Fruit fly (Drosophila melanogaster) whole organism, embryonic: ENCODE measurements around the gene bun.

Experiments used
- ATbp ChIP-seq: fragments of 200-800 bp; sonication (Bioruptor generic); optimal IDR thresholded peaks from 2 replicates; lab custom pipeline; 2017; ENCODE audit warnings: missing biosample characterization, mild to moderate bottlenecking, missing genetic modification characterization, missing genetic modification reagents
- Antp ChIP-seq: fragments of 200-800 bp; sonication (Bioruptor generic); optimal IDR thresholded peaks from 3 replicates; lab custom pipeline; 2016; ENCODE audit warnings: missing biosample characterization, missing genetic modification characterization
- Bteb2 ChIP-seq: fragments of 200-800 bp; sonication (Bioruptor generic); optimal IDR thresholded peaks from 2 replicates; lab custom pipeline; 2016; ENCODE audit warnings: missing biosample characterization, missing genetic modification characterization
- CG10959 ChIP-seq: fragments of 200-800 bp; sonication (Bioruptor generic); IDR thresholded peaks from 2 replicates; pipeline ENCODE4 v1.3.6; 2022; ENCODE audit warnings: missing biosample characterization, missing genetic modification characterization
- CG11560 ChIP-seq: fragments of 200-800 bp; sonication (Bioruptor generic); IDR thresholded peaks from 3 replicates; pipeline ENCODE4 v1.3.6; 2022; ENCODE audit warnings: missing biosample characterization, missing genetic modification characterization
- CG11695 ChIP-seq: fragments of 200-800 bp; sonication (Bioruptor generic); IDR thresholded peaks from 3 replicates; pipeline ENCODE4 v1.3.6; 2022; ENCODE audit warnings: missing biosample characterization, missing genetic modification characterization
- CG11696 ChIP-seq: fragments of 200-800 bp; sonication (Bioruptor generic); IDR thresholded peaks from 2 replicates; pipeline ENCODE4 v1.3.6; 2022; ENCODE audit warnings: missing biosample characterization, missing genetic modification characterization
- CG12391 ChIP-seq: fragments of 200-800 bp; sonication (Bioruptor generic); optimal IDR thresholded peaks from 3 replicates; lab custom pipeline; 2018; ENCODE audit warnings: missing biosample characterization, mild to moderate bottlenecking, missing genetic modification characterization, moderate library complexity
- CG12942 ChIP-seq: fragments of 200-800 bp; sonication (Bioruptor generic); optimal IDR thresholded peaks from 3 replicates; lab custom pipeline; 2016; ENCODE audit warnings: missing biosample characterization, missing genetic modification characterization
- CG13123 ChIP-seq: fragments of 200-800 bp; sonication (Bioruptor generic); optimal IDR thresholded peaks from 2 replicates; lab custom pipeline; 2016; ENCODE audit warnings: missing biosample characterization, missing genetic modification characterization
- CG13775 ChIP-seq: fragments of 200-800 bp; sonication (Bioruptor generic); optimal IDR thresholded peaks from 3 replicates; lab custom pipeline; 2017; ENCODE audit warnings: missing biosample characterization, mild to moderate bottlenecking, missing genetic modification characterization
- CG13894 ChIP-seq: fragments of 200-800 bp; sonication (Bioruptor generic); optimal IDR thresholded peaks from 3 replicates; lab custom pipeline; 2018; ENCODE audit warnings: missing biosample characterization, mild to moderate bottlenecking, missing genetic modification characterization, moderate library complexity
- CG17385 ChIP-seq: fragments of 200-800 bp; sonication (Bioruptor generic); optimal IDR thresholded peaks from 3 replicates; lab custom pipeline; 2018; ENCODE audit warnings: missing biosample characterization, mild to moderate bottlenecking, missing genetic modification characterization
- CG17568 ChIP-seq: fragments of 200-800 bp; sonication (Bioruptor generic); optimal IDR thresholded peaks from 2 replicates; lab custom pipeline; 2018; ENCODE audit warnings: missing biosample characterization, mild to moderate bottlenecking, missing genetic modification characterization, moderate library complexity
- CG17612 ChIP-seq: fragments of 200-800 bp; sonication (Bioruptor generic); IDR thresholded peaks from 2 replicates; pipeline ENCODE4 v1.3.6; 2022; ENCODE audit warnings: missing biosample characterization, missing genetic modification characterization
- CG18599 ChIP-seq: fragments of 200-800 bp; sonication (Bioruptor generic); optimal IDR thresholded peaks from 3 replicates; lab custom pipeline; 2017; ENCODE audit warnings: missing biosample characterization, missing genetic modification characterization, mild to moderate bottlenecking, moderate library complexity, missing genetic modification reagents
- CG2116 ChIP-seq: fragments of 200-800 bp; sonication (Bioruptor generic); optimal IDR thresholded peaks from 3 replicates; lab custom pipeline; 2018; ENCODE audit warnings: missing biosample characterization, mild to moderate bottlenecking, missing genetic modification characterization
- CG31441 ChIP-seq: fragments of 200-800 bp; sonication (Bioruptor generic); IDR thresholded peaks from 2 replicates; pipeline ENCODE4 v1.3.6; 2022; ENCODE audit warnings: missing biosample characterization, missing genetic modification characterization
- CG32772 ChIP-seq: fragments of 200-800 bp; sonication (Bioruptor generic); IDR thresholded peaks from 2 replicates; pipeline ENCODE4 v1.3.6; 2022; ENCODE audit warnings: missing biosample characterization, missing genetic modification characterization
- CG33213 ChIP-seq: fragments of 200-800 bp; sonication (Bioruptor generic); optimal IDR thresholded peaks from 3 replicates; lab custom pipeline; 2016; ENCODE audit warnings: missing biosample characterization, missing genetic modification characterization
- CG34376 ChIP-seq: fragments of 200-800 bp; sonication (Bioruptor generic); optimal IDR thresholded peaks from 2 replicates; lab custom pipeline; 2018; ENCODE audit warnings: missing biosample characterization, mild to moderate bottlenecking, missing genetic modification characterization
- CG6791 ChIP-seq: fragments of 200-800 bp; sonication (Bioruptor generic); IDR thresholded peaks from 3 replicates; pipeline ENCODE4 v1.3.6; 2022; ENCODE audit warnings: missing biosample characterization, missing genetic modification characterization; ENCODE audit not compliant: partially characterized antibody
- CG7745 ChIP-seq: fragments of 200-800 bp; sonication (Bioruptor generic); optimal IDR thresholded peaks from 2 replicates; lab custom pipeline; 2018; ENCODE audit warnings: missing biosample characterization, mild to moderate bottlenecking, missing genetic modification characterization, moderate library complexity
- CG8290 ChIP-seq, 3 experiments: fragments of 200-800 bp; sonication (Bioruptor generic); optimal IDR thresholded peaks; 2 replicates each; lab custom pipeline; 2016 to 2019; ENCODE audit warnings: missing biosample characterization in 3 of 3, missing genetic modification characterization in 3 of 3, mild to moderate bottlenecking in 2 of 3, moderate library complexity in 1 of 3
- CG8765 ChIP-seq: fragments of 200-800 bp; sonication (Bioruptor generic); IDR thresholded peaks from 2 replicates; pipeline ENCODE4 v1.3.6; 2022; ENCODE audit warnings: missing biosample characterization, missing genetic modification characterization
- CoRest ChIP-seq: fragments of 200-800 bp; sonication (Bioruptor generic); optimal IDR thresholded peaks from 3 replicates; lab custom pipeline; 2018; ENCODE audit warnings: missing biosample characterization, mild to moderate bottlenecking, missing genetic modification characterization, moderate library complexity
- HmgD ChIP-seq: fragments of 200-800 bp; sonication (Bioruptor generic); optimal IDR thresholded peaks from 3 replicates; lab custom pipeline; 2016; ENCODE audit warnings: missing biosample characterization, missing genetic modification characterization
- Hmr ChIP-seq: fragments of 200-800 bp; sonication (Bioruptor generic); optimal IDR thresholded peaks from 3 replicates; lab custom pipeline; 2017; ENCODE audit warnings: mild to moderate bottlenecking, missing biosample characterization, missing genetic modification reagents, missing genetic modification characterization
- MBD-R2 ChIP-seq: fragments of 200-800 bp; sonication (Bioruptor generic); IDR thresholded peaks from 2 replicates; pipeline ENCODE4 v1.3.6; 2022; ENCODE audit warnings: missing biosample characterization, missing genetic modification characterization
- Myb ChIP-seq: fragments of 200-800 bp; sonication (Bioruptor generic); optimal IDR thresholded peaks from 2 replicates; lab custom pipeline; 2016; ENCODE audit warnings: missing biosample characterization, missing genetic modification characterization
- NK7.1 ChIP-seq: fragments of 200-800 bp; sonication (Bioruptor generic); optimal IDR thresholded peaks from 3 replicates; lab custom pipeline; 2016; ENCODE audit warnings: missing biosample characterization, missing genetic modification characterization
- Oli ChIP-seq: fragments of 200-800 bp; sonication (Bioruptor generic); optimal IDR thresholded peaks from 2 replicates; lab custom pipeline; 2018; ENCODE audit warnings: missing biosample characterization, mild to moderate bottlenecking, missing genetic modification characterization, moderate library complexity
- Sin3A ChIP-seq: fragments of >200 bp; optimal IDR thresholded peaks from 2 replicates; lab custom pipeline; 2018
- Usf ChIP-seq: fragments of 200-800 bp; sonication (Bioruptor generic); optimal IDR thresholded peaks from 2 replicates; lab custom pipeline; 2017; ENCODE audit warnings: missing genotype, missing biosample characterization, missing genetic modification characterization
- Vsx1 ChIP-seq: fragments of 200-800 bp; sonication (Bioruptor generic); optimal IDR thresholded peaks from 2 replicates; lab custom pipeline; 2017; ENCODE audit warnings: missing biosample characterization, mild to moderate bottlenecking, missing genetic modification characterization, missing genetic modification reagents
- Xrp1 ChIP-seq: fragments of 200-800 bp; sonication (Bioruptor generic); IDR thresholded peaks from 2 replicates; pipeline ENCODE4 v1.3.6; 2022; ENCODE audit warnings: missing biosample characterization, missing genetic modification characterization
- bab2 ChIP-seq: fragments of 200-800 bp; sonication (Bioruptor generic); optimal IDR thresholded peaks from 2 replicates; lab custom pipeline; 2016; ENCODE audit warnings: missing biosample characterization, missing genetic modification characterization
- bcd ChIP-seq: fragments of 200-800 bp; sonication (Bioruptor generic); optimal IDR thresholded peaks from 2 replicates; lab custom pipeline; 2017; ENCODE audit warnings: missing biosample characterization, mild to moderate bottlenecking, missing genetic modification characterization
- ewg ChIP-seq: fragments of 200-800 bp; sonication (Bioruptor generic); optimal IDR thresholded peaks from 3 replicates; lab custom pipeline; 2017; ENCODE audit warnings: mild to moderate bottlenecking, missing biosample characterization, missing genetic modification reagents, missing genetic modification characterization
- eyg ChIP-seq: fragments of 200-800 bp; sonication (Bioruptor generic); optimal IDR thresholded peaks from 3 replicates; lab custom pipeline; 2016; ENCODE audit warnings: missing biosample characterization, missing genetic modification characterization
- hb ChIP-seq: fragments of 200-800 bp; sonication (Bioruptor generic); IDR thresholded peaks from 3 replicates; pipeline ENCODE4 v1.3.6; 2022; ENCODE audit warnings: missing biosample characterization, missing genetic modification characterization; ENCODE audit not compliant: partially characterized antibody
- ind ChIP-seq: fragments of 200-800 bp; sonication (Bioruptor generic); optimal IDR thresholded peaks from 3 replicates; lab custom pipeline; 2016; ENCODE audit warnings: missing biosample characterization, missing genetic modification characterization
- insv ChIP-seq, 2 experiments: fragments of 200-800 bp; sonication (Bioruptor generic); optimal IDR thresholded peaks; 3 replicates each; lab custom pipeline; 2016 to 2018; ENCODE audit warnings: missing biosample characterization in 2 of 2, missing genetic modification characterization in 2 of 2
- jigr1 ChIP-seq: fragments of 200-800 bp; sonication (Bioruptor generic); IDR thresholded peaks from 3 replicates; pipeline ENCODE4 v1.3.6; 2022; ENCODE audit warnings: missing biosample characterization, missing genetic modification characterization
- scrt ChIP-seq: fragments of 200-800 bp; sonication (Bioruptor generic); optimal IDR thresholded peaks from 2 replicates; lab custom pipeline; 2018; ENCODE audit warnings: missing biosample characterization, mild to moderate bottlenecking, missing genetic modification characterization, moderate library complexity
- sima ChIP-seq: fragments of 200-800 bp; sonication (Bioruptor generic); optimal IDR thresholded peaks from 2 replicates; lab custom pipeline; 2016; ENCODE audit warnings: missing biosample characterization, missing genetic modification characterization
- tgo ChIP-seq: fragments of 200-800 bp; sonication (Bioruptor generic); IDR thresholded peaks from 3 replicates; pipeline ENCODE4 v1.3.6; 2022; ENCODE audit warnings: missing biosample characterization, missing genetic modification characterization
- tll ChIP-seq, 2 experiments: fragments of 200-800 bp in 1 of 2; fragments of >200 bp in 1 of 2; sonication (Bioruptor generic) in 1 of 2; optimal IDR thresholded peaks; 2 replicates each; lab custom pipeline; 2017 to 2019; ENCODE audit warnings: missing biosample characterization in 2 of 2, missing genetic modification characterization in 2 of 2, mild to moderate bottlenecking in 1 of 2, moderate library complexity in 1 of 2
- toy ChIP-seq: fragments of 200-800 bp; sonication (Bioruptor generic); IDR thresholded peaks from 2 replicates; pipeline ENCODE4 v1.3.6; 2022; ENCODE audit warnings: missing biosample characterization, missing genetic modification characterization
- vnd ChIP-seq: fragments of 200-800 bp; sonication (Bioruptor generic); IDR thresholded peaks from 3 replicates; pipeline ENCODE4 v1.3.6; 2022; ENCODE audit warnings: missing biosample characterization, missing genetic modification characterization; ENCODE audit not compliant: partially characterized antibody
- wdn ChIP-seq: fragments of 200-800 bp; sonication (Bioruptor generic); IDR thresholded peaks from 2 replicates; pipeline ENCODE4 v1.3.6; 2022; ENCODE audit warnings: missing biosample characterization, missing genetic modification characterization
- zf30C ChIP-seq: fragments of 200-800 bp; sonication (Bioruptor generic); optimal IDR thresholded peaks from 3 replicates; lab custom pipeline; 2018; ENCODE audit warnings: missing biosample characterization, mild to moderate bottlenecking, missing genetic modification characterization

Gene bun

dm6 chr2L:12457201-12457600, 89.2 kb downstream of the bun start (continued):
- TF ChIP-seq wdn (GFP tag; lab: Robert Waterston, UW) (no peak), CG11695 (GFP tag; lab: Robert Waterston, UW) (no peak), ind (GFP tag; lab: Kevin White, UChicago) (no peak), HmgD (GFP tag; lab: Kevin White, UChicago) (no peak), scrt (no peak), CG31441 (GFP tag; lab: Robert Waterston, UW) (no peak), CG34376 (GFP tag; lab: Kevin White, UChicago) (peak; percentile 22), zf30C (GFP tag; lab: Kevin White, UChicago) (no peak), Sin3A (no peak), insv (GFP tag; optimal IDR thresholded peaks at IDR 0.05; lab: Kevin White, UChicago) (no peak), MBD-R2 (no peak), ATbp (GFP tag; lab: Kevin White, UChicago) (peak; percentile 17), CG11696 (GFP tag; lab: Robert Waterston, UW) (no peak), Usf (GFP tag; lab: Kevin White, UChicago) (no peak), jigr1 (no peak), Xrp1 (GFP tag; lab: Robert Waterston, UW) (no peak), Oli (tag; lab: Kevin White, UChicago) (no peak), eyg (GFP tag; lab: Kevin White, UChicago) (no peak), Bteb2 (GFP tag; lab: Kevin White, UChicago) (no peak), CoRest (no peak), Myb (GFP tag; lab: Kevin White, UChicago) (no peak), CG7745 (tag; lab: Kevin White, UChicago) (no peak), CG2116 (no peak), CG32772 (GFP tag; lab: Robert Waterston, UW) (no peak), CG33213 (GFP tag; lab: Kevin White, UChicago) (no peak), CG13775 (GFP tag; lab: Kevin White, UChicago) (no peak), CG13894 (tag; lab: Kevin White, UChicago) (no peak), CG17612 (GFP tag; lab: Robert Waterston, UW) (no peak), CG10959 (GFP tag; lab: Robert Waterston, UW) (no peak), bcd (GFP tag; lab: Kevin White, UChicago) (no peak), toy (GFP tag; lab: Robert Waterston, UW) (no peak), CG18599 (no peak), bab2 (no peak), CG17568 (GFP tag; lab: Kevin White, UChicago) (no peak), Hmr (peak; percentile 20), NK7.1 (no peak), vnd (no peak), Vsx1 (GFP tag; lab: Kevin White, UChicago) (no peak), CG17385 (GFP tag; lab: Kevin White, UChicago) (no peak), hb (GFP tag; lab: Robert Waterston, UW) (no peak), CG12391 (tag; lab: Kevin White, UChicago) (no peak), CG8290 (GFP tag; optimal IDR thresholded peaks at IDR 0.05; lab: Kevin White, UChicago) (no peak), CG8290 (tag; optimal IDR thresholded peaks at IDR 0.05; lab: Kevin White, UChicago) (peak in 1 of 2 experiments; percentile 38), CG6791 (GFP tag; lab: Robert Waterston, UW) (no peak), tgo (GFP tag; lab: Robert Waterston, UW) (no peak), CG11560 (tag; lab: Robert Waterston, UW) (no peak), ewg (no peak), CG12942 (no peak), sima (GFP tag; lab: Kevin White, UChicago) (no peak), CG13123 (GFP tag; lab: Kevin White, UChicago) (no peak), tll (GFP tag; optimal IDR thresholded peaks at IDR 0.05; lab: Kevin White, UChicago) (no peak), CG8765 (GFP tag; lab: Robert Waterston, UW) (no peak), Antp (GFP tag; lab: Kevin White, UChicago) (no peak)
